Fruit fly (Drosophila melanogaster): ENCODE results near the gene S-Lap2.
A peak's percentile ranks its signal among the peaks of the same experiment; 100 is the strongest.

The S-Lap2 gene

DNA sequence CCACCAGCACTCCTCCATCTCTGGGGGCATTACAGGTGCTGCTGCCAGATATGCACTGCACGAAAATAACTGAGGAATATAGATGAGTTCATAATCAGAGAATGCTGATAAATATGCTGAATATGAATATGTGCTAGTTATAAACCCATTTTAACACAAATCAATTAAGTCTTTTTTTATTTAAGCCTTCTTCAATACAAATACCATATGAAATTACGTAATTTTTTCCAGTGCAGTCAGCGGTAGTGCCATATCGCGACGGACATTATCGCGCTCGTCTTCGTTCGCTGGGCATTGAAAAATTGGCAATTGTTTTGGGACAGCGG lies 37.7 kb downstream of the S-Lap2 start (continued):
- no peak for TF ChIP-seq CrebB (tag; optimal IDR thresholded peaks at IDR 0.05)
- no peak for TF ChIP-seq Sry-δ (GFP tag; optimal IDR thresholded peaks at IDR 0.05)
- no peak for TF ChIP-seq emc (GFP tag; optimal IDR thresholded peaks at IDR 0.05)
- no peak for TF ChIP-seq hbn (GFP tag; IDR thresholded peaks at IDR 0.05; ENCODE audit: partially characterized antibody)
- no peak for TF ChIP-seq croc (GFP tag; conservative IDR thresholded peaks at IDR 0.05)
- TF ChIP-seq cas (GFP tag; IDR thresholded peaks at IDR 0.05), result no peak
- TF ChIP-seq CG6813 (GFP tag; optimal IDR thresholded peaks at IDR 0.05), result no peak
- no peak for TF ChIP-seq sisA (GFP tag; IDR thresholded peaks at IDR 0.05)
- 0 out of 2 replicates have a peak, but pooled peaks have one; percentile 28 for TF ChIP-seq Ptx1 (GFP tag; IDR thresholded peaks at IDR 0.05)
- TF ChIP-seq Jarid2 (GFP tag; optimal IDR thresholded peaks at IDR 0.05), result no peak
- no peak for TF ChIP-seq fd64A (GFP tag; optimal IDR thresholded peaks at IDR 0.05)
- no peak for TF ChIP-seq CG1603 (tag; optimal IDR thresholded peaks at IDR 0.05)
- TF ChIP-seq CG6854 (GFP tag; optimal IDR thresholded peaks at IDR 0.05), result no peak
- no peak for TF ChIP-seq CG31224 (GFP tag; IDR thresholded peaks at IDR 0.05)
- no peak for TF ChIP-seq BEAF-32 (GFP tag; optimal IDR thresholded peaks at IDR 0.05)
- no peak for TF ChIP-seq Adf1 (GFP tag; IDR thresholded peaks at IDR 0.05)
- no peak for TF ChIP-seq ems (GFP tag; optimal IDR thresholded peaks at IDR 0.05)
- TF ChIP-seq CG2678 (tag; optimal IDR thresholded peaks at IDR 0.05), result peak; percentile 1
- TF ChIP-seq ranshi (GFP tag; IDR thresholded peaks at IDR 0.05), result no peak
- TF ChIP-seq shn (GFP tag; optimal IDR thresholded peaks at IDR 0.05), result no peak
- no peak for TF ChIP-seq tx (GFP tag; optimal IDR thresholded peaks at IDR 0.05)
- TF ChIP-seq CG9437 (GFP tag; optimal IDR thresholded peaks at IDR 0.05), result no peak
- TF ChIP-seq Fer3 (tag; optimal IDR thresholded peaks at IDR 0.05), result peak; percentile 9
- TF ChIP-seq mirr (GFP tag; optimal IDR thresholded peaks at IDR 0.05), result no peak
- TF ChIP-seq hth (optimal IDR thresholded peaks at IDR 0.05), result no peak
- TF ChIP-seq CG12155 (GFP tag; optimal IDR thresholded peaks at IDR 0.05), result no peak
- no peak for TF ChIP-seq CG16863 (GFP tag; optimal IDR thresholded peaks at IDR 0.05)
- no peak for TF ChIP-seq Sry-β (GFP tag; optimal IDR thresholded peaks at IDR 0.05)
- no peak for TF ChIP-seq Ravus (GFP tag; IDR thresholded peaks at IDR 0.05)
- TF ChIP-seq Kr (GFP tag; optimal IDR thresholded peaks at IDR 0.05), result no peak
- no peak for TF ChIP-seq tna (GFP tag; IDR thresholded peaks at IDR 0.05; ENCODE audit: partially characterized antibody)
- TF ChIP-seq bsh (GFP tag; optimal IDR thresholded peaks at IDR 0.05), result no peak
- TF ChIP-seq luna (GFP tag; optimal IDR thresholded peaks at IDR 0.05), result no peak
- no peak for TF ChIP-seq gcm (GFP tag; optimal IDR thresholded peaks at IDR 0.05)
- no peak for TF ChIP-seq bowl (GFP tag; IDR thresholded peaks at IDR 0.05)
- TF ChIP-seq pb (GFP tag; optimal IDR thresholded peaks at IDR 0.05), result no peak
- TF ChIP-seq pzg (GFP tag; optimal IDR thresholded peaks at IDR 0.05), result no peak
- TF ChIP-seq CG32772 (GFP tag; IDR thresholded peaks at IDR 0.05), result no peak
- TF ChIP-seq CG14710 (tag; optimal IDR thresholded peaks at IDR 0.05), result no peak
- no peak for TF ChIP-seq HLHmδ (GFP tag; optimal IDR thresholded peaks at IDR 0.05)
- peak; percentile 40; the same call in 2 of the 3 replicates for TF ChIP-seq row (GFP tag; IDR thresholded peaks at IDR 0.05)
- TF ChIP-seq Bdp1 (GFP tag; optimal IDR thresholded peaks at IDR 0.05), result no peak
- TF ChIP-seq hb (GFP tag; IDR thresholded peaks at IDR 0.05; ENCODE audit: partially characterized antibody), result no peak
- TF ChIP-seq CG9727 (GFP tag; optimal IDR thresholded peaks at IDR 0.05), result peak; percentile 21
- peak; percentile 23 for TF ChIP-seq CG2712 (tag; optimal IDR thresholded peaks at IDR 0.05)
- TF ChIP-seq ase (GFP tag; IDR thresholded peaks at IDR 0.05), result no peak
- TF ChIP-seq Drgx (GFP tag; IDR thresholded peaks at IDR 0.05), result peak; percentile 78
- no peak for TF ChIP-seq CG8089 (GFP tag; optimal IDR thresholded peaks at IDR 0.05)
- TF ChIP-seq CG10366 (GFP tag; IDR thresholded peaks at IDR 0.05), result no peak
- no peak for TF ChIP-seq CG1529 (GFP tag; optimal IDR thresholded peaks at IDR 0.05)
- TF ChIP-seq wor (GFP tag; IDR thresholded peaks at IDR 0.05), result no peak
- TF ChIP-seq Stat92E (GFP tag; optimal IDR thresholded peaks at IDR 0.05), result no peak
